Worm (Caenorhabditis elegans): ENCODE data around the gene nmgp-1.

- no peak for TF ChIP-seq flt-1 (GFP tag; IDR thresholded peaks at IDR 0.05)
- TF ChIP-seq med-1 (GFP tag; optimal IDR thresholded peaks at IDR 0.05; ENCODE audit: insufficient read depth) = no peak
- no peak for TF ChIP-seq ztf-23 (GFP tag; IDR thresholded peaks at IDR 0.05)
- no peak for TF ChIP-seq ref-1 (GFP tag; conservative IDR thresholded peaks at IDR 0.05)
- no peak for TF ChIP-seq tab-1 (GFP tag; IDR thresholded peaks at IDR 0.05)
- no peak for TF ChIP-seq ztf-29 (GFP tag; IDR thresholded peaks at IDR 0.05)
- no peak for TF ChIP-seq T22C8.4 (GFP tag; IDR thresholded peaks at IDR 0.05)
Measured at ce11 chrII:6247011-6247410, 13.6 kb upstream of the nmgp-1 start, which contains the start of gene T24H7.2.

All from whole organism, midembryonic.